Fruit fly (Drosophila melanogaster) whole organism, pupa: Measurements from ENCODE around the gene CG15544.
A peak's percentile ranks its signal among the peaks of the same experiment; 100 is the strongest.

Experiments
- CG10348 ChIP-seq: fragments of 200-800 bp; sonication (Bioruptor generic); IDR thresholded peaks from 2 replicates; pipeline ENCODE4 v1.3.6; 2022; ENCODE audit warnings: missing biosample characterization, missing genetic modification characterization
- CG12605 ChIP-seq: fragments of 200-800 bp; sonication (Bioruptor generic); IDR thresholded peaks from 2 replicates; pipeline ENCODE4 v1.3.6; 2022; ENCODE audit warnings: missing biosample characterization, missing genetic modification characterization
- CG13204 ChIP-seq: fragments of 200-800 bp; sonication (Bioruptor generic); optimal IDR thresholded peaks from 2 replicates; lab custom pipeline; 2018; ENCODE audit warnings: missing biosample characterization, mild to moderate bottlenecking, missing genetic modification characterization, moderate library complexity
- CG14655 ChIP-seq: fragments of 200-800 bp; sonication (Bioruptor generic); optimal IDR thresholded peaks from 3 replicates; lab custom pipeline; 2017; ENCODE audit warnings: mild to moderate bottlenecking, missing biosample characterization, missing genetic modification reagents, missing genetic modification characterization
- CG15710 ChIP-seq: fragments of 200-800 bp; sonication (Bioruptor generic); optimal IDR thresholded peaks from 2 replicates; lab custom pipeline; 2018; ENCODE audit warnings: missing biosample characterization, mild to moderate bottlenecking, missing genetic modification characterization, moderate library complexity
- CG17806 ChIP-seq: fragments of 200-800 bp; sonication (Bioruptor generic); optimal IDR thresholded peaks from 2 replicates; lab custom pipeline; 2018; ENCODE audit warnings: missing biosample characterization, mild to moderate bottlenecking, missing genetic modification characterization, moderate library complexity
- CG32121 ChIP-seq: fragments of 200-800 bp; sonication (Bioruptor generic); IDR thresholded peaks from 2 replicates; pipeline ENCODE4 v1.3.6; 2022; ENCODE audit warnings: missing biosample characterization, missing genetic modification characterization
- CG34367 ChIP-seq: fragments of 200-800 bp; sonication (Bioruptor generic); optimal IDR thresholded peaks from 2 replicates; lab custom pipeline; 2018; ENCODE audit warnings: missing biosample characterization, mild to moderate bottlenecking, missing genetic modification characterization
- CG4496 ChIP-seq: fragments of 200-800 bp; sonication (Bioruptor generic); IDR thresholded peaks from 3 replicates; pipeline ENCODE4 v1.3.6; 2022; ENCODE audit warnings: missing biosample characterization, missing genetic modification characterization
- CG8159 ChIP-seq: fragments of 200-800 bp; sonication (Bioruptor generic); optimal IDR thresholded peaks from 3 replicates; lab custom pipeline; 2018; ENCODE audit warnings: missing biosample characterization, mild to moderate bottlenecking, missing genetic modification characterization, moderate library complexity
- CG8301 ChIP-seq: fragments of 200-800 bp; sonication (Bioruptor generic); optimal IDR thresholded peaks from 2 replicates; lab custom pipeline; 2018; ENCODE audit warnings: missing biosample characterization, mild to moderate bottlenecking, missing genetic modification characterization
- CG9948 ChIP-seq: fragments of 200-800 bp; sonication (Bioruptor generic); optimal IDR thresholded peaks from 2 replicates; lab custom pipeline; 2018; ENCODE audit warnings: missing biosample characterization, mild to moderate bottlenecking, missing genetic modification characterization, moderate library complexity
- D1 ChIP-seq: fragments of 200-800 bp; sonication (Bioruptor generic); optimal IDR thresholded peaks from 2 replicates; lab custom pipeline; 2018; ENCODE audit warnings: missing biosample characterization, mild to moderate bottlenecking, missing genetic modification characterization, moderate library complexity
- EcR ChIP-seq: fragments of 200-800 bp; sonication (Bioruptor generic); optimal IDR thresholded peaks from 3 replicates; lab custom pipeline; 2019; ENCODE audit warnings: missing biosample characterization, missing genetic modification characterization, mild to moderate bottlenecking, moderate library complexity, missing genetic modification reagents
- Ets98B ChIP-seq: fragments of 200-800 bp; sonication (Bioruptor generic); IDR thresholded peaks from 2 replicates; pipeline ENCODE4 v1.3.6; 2022; ENCODE audit warnings: missing biosample characterization, missing genetic modification characterization
- Pif1A ChIP-seq: fragments of 200-800 bp; sonication (Bioruptor generic); optimal IDR thresholded peaks from 3 replicates; lab custom pipeline; 2016; ENCODE audit warnings: missing biosample characterization, missing genetic modification characterization
- Pif1B ChIP-seq: fragments of 200-800 bp; sonication (Bioruptor generic); optimal IDR thresholded peaks from 3 replicates; lab custom pipeline; 2016; ENCODE audit warnings: missing biosample characterization, missing genetic modification characterization
- Snoo ChIP-seq: fragments of 200-800 bp; sonication (Bioruptor generic); optimal IDR thresholded peaks from 3 replicates; lab custom pipeline; 2017; ENCODE audit warnings: missing biosample characterization, mild to moderate bottlenecking, missing genetic modification characterization, inconsistent platforms
- fd96Ca ChIP-seq: fragments of 200-800 bp; sonication (Bioruptor generic); IDR thresholded peaks from 3 replicates; pipeline ENCODE4 v1.3.6; 2022; ENCODE audit warnings: missing biosample characterization, missing genetic modification characterization
- gl ChIP-seq: fragments of 200-800 bp; sonication (Bioruptor generic); optimal IDR thresholded peaks from 2 replicates; lab custom pipeline; 2018; ENCODE audit warnings: missing biosample characterization, mild to moderate bottlenecking, missing genetic modification characterization
- rn ChIP-seq: fragments of 200-800 bp; sonication (Bioruptor generic); IDR thresholded peaks from 2 replicates; pipeline ENCODE4 v1.3.6; 2022; ENCODE audit warnings: missing biosample characterization, missing genetic modification characterization

Gene CG15544

DNA sequence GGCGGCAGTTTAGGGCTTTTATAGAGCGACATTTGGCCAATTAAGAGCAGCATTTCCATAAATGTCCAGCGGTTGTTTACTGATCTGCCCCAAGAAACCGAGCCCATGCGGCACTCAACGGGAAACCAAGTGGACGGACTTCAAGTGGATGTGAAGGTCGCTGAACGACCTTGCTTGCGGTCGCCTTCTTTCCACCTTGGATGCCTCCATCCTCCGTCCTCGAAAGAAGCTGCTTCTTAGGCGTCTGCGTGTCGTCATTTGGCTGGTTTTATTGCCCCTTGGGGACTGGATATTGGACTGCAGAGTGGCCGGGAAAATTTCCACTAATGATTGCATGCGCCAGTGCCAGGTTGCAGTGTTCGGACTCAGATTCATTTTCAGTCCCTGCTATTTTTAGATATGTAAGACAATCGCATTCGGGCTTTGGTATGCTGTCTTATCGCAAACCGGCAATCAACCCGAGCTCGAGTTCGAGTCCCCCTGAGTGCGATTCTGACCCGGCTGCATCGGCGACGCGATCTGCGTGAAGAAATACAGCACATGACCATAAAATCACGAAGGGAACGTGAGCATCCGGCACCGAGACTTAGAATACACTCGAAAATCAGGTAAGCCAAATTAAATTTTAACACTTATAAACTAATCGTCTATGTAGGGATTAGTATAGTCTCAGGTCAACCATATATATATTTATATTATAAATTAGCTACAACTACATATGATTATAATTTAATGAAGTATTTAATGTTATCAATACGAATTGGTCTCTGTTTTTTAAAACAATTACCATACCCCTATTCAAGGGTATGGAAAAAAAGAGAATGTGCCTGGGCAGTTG is 15.2 kb downstream of the CG15544 start:
- TF ChIP-seq CG8301 (tag; lab: Kevin White, UChicago) (peak; percentile 15), Ets98B (GFP tag; lab: Robert Waterston, UW) (no peak), CG32121 (GFP tag; lab: Robert Waterston, UW) (no peak), CG17806 (tag; lab: Kevin White, UChicago) (peak; percentile 76), rn (no peak), CG9948 (tag; lab: Kevin White, UChicago) (peak; percentile 81), CG10348 (GFP tag; lab: Robert Waterston, UW) (no peak), Snoo (tag; lab: Kevin White, UChicago) (peak; percentile 74), CG4496 (GFP tag; lab: Robert Waterston, UW) (no peak; the same call in 2 of the 3 replicates), Pif1B (GFP tag; lab: Kevin White, UChicago) (peak; percentile 56), CG34367 (peak; percentile 81), fd96Ca (GFP tag; lab: Robert Waterston, UW) (no peak), CG8159 (peak; percentile 89), CG15710 (tag; lab: Kevin White, UChicago) (peak; percentile 86), CG13204 (GFP tag; lab: Kevin White, UChicago) (peak; percentile 29), D1 (tag; lab: Kevin White, UChicago) (peak; percentile 84), EcR (peak; percentile 94), gl (tag; lab: Kevin White, UChicago) (peak; percentile 14), CG14655 (GFP tag; lab: Kevin White, UChicago) (peak; percentile 48), Pif1A (peak; percentile 38)
- TF ChIP-seq, all 21 proteins: peak for 14

DNA sequence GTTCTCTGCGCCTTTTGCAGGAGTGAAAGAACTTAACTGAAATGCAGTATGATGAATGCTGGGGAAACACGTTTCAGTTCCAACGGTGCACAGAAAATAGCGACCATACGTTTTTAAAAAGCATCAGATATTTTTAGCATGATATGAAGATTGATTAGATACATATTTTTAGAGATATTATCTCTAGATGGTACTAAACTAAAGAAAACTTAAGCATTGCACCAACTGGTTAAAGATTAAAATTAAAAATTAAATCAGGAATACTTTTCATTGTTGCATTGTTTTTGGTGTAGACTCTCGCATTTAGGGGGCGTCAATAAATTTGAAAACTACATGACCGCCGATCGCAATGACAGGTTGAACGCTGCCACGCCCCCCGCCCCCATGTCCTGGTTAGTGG is 16.1 kb downstream of the CG15544 start:
- TF ChIP-seq CG8301 (tag; lab: Kevin White, UChicago) (no peak), CG13204 (GFP tag; lab: Kevin White, UChicago) (no peak), Pif1B (GFP tag; lab: Kevin White, UChicago) (peak; percentile 10), gl (tag; lab: Kevin White, UChicago) (no peak), CG14655 (GFP tag; lab: Kevin White, UChicago) (no peak), CG32121 (GFP tag; lab: Robert Waterston, UW) (no peak), CG34367 (peak; percentile 38), D1 (tag; lab: Kevin White, UChicago) (no peak), CG17806 (tag; lab: Kevin White, UChicago) (peak; percentile 53), CG15710 (tag; lab: Kevin White, UChicago) (peak; percentile 69), CG8159 (peak; percentile 72), CG9948 (tag; lab: Kevin White, UChicago) (peak; percentile 34), EcR (no peak), CG10348 (GFP tag; lab: Robert Waterston, UW) (no peak), rn (no peak), fd96Ca (GFP tag; lab: Robert Waterston, UW) (no peak), CG12605 (GFP tag; lab: Robert Waterston, UW) (no peak), Snoo (tag; lab: Kevin White, UChicago) (no peak), CG4496 (GFP tag; lab: Robert Waterston, UW) (no peak), Pif1A (no peak), Ets98B (GFP tag; lab: Robert Waterston, UW) (no peak)
- TF ChIP-seq, all 21 proteins: peak for 6

DNA sequence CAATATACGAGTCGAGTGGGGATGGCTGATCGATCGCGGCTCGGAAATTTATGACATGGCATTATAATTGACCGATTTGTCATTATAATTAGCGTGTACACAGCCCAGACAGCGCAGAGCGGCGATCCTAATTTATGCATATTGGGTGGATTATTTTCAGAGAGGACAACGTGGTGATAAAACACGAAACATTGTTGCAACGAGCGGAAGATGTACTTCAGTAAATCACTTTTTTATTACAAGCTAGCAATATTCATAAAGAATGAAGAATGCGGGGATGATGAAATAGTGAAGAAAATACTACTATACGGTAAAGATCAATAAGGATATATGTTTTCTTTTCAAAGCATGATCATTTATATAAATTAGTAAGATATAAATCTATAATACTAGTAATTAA is 16.8 kb downstream of the CG15544 start:
- TF ChIP-seq EcR, result no peak
- TF ChIP-seq Ets98B (GFP tag; lab: Robert Waterston, UW), result no peak
- TF ChIP-seq CG32121 (GFP tag; lab: Robert Waterston, UW), result no peak
- TF ChIP-seq Pif1B (GFP tag; lab: Kevin White, UChicago), result no peak
- TF ChIP-seq Pif1A, result no peak
- TF ChIP-seq CG12605 (GFP tag; lab: Robert Waterston, UW), result no peak
- no peak for TF ChIP-seq CG17806 (tag; lab: Kevin White, UChicago)
- TF ChIP-seq CG14655 (GFP tag; lab: Kevin White, UChicago), result no peak

DNA sequence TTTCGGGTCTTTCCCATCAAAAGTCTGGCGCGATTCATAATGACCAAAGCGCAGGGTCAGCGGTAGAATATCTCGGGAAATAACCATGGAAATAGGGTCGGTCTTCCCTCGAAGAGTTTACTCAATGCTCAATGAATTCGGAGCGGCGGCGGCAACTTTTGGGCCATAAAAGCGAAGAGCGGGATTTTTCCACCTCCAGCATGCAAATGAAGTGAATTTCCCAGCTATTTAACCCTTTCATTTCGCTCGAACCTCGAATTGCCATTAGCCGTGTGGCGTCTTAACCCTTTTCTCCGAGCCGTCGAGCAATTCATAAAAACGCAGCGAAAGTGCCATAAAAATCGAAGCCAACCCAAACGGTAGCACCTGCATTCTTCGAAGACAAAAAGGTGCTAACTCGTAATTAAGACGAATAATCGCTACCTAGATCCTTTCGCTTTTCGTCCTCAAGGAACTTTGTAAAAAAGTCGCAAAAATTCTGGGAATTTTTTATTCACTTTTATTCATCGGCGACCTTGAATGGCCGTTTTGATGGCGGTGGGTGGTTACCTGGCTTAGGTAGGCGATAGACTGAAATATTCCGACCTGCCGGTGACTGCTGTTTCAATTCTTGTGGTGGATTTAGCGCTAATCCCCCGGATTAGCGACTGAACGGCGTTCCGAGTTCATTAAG is 22.0 kb downstream of the CG15544 start:
- TF ChIP-seq D1 (tag; lab: Kevin White, UChicago) (no peak), CG12605 (GFP tag; lab: Robert Waterston, UW) (no peak), CG9948 (tag; lab: Kevin White, UChicago) (no peak), CG4496 (GFP tag; lab: Robert Waterston, UW) (no peak), CG14655 (GFP tag; lab: Kevin White, UChicago) (no peak), gl (tag; lab: Kevin White, UChicago) (no peak), Pif1B (GFP tag; lab: Kevin White, UChicago) (no peak), CG32121 (GFP tag; lab: Robert Waterston, UW) (no peak)

DNA sequence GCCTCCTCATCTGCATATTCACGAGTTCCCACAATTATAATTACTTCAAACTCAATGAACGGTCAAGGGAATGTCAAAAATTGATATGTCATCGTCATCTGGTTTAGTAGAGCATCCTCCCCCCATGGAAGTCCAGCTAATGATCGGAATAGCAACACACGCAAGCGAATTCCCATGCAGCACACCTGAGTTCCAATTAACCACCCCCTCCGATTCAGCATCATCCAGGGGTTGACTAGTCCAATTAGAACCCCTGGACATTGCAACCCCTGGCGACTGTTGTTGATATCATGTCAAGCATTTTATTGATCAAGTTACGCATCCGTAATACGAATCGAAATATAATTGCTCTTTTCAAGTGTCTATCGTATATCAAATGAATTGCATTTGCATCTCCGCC is 22.8 kb downstream of the CG15544 start:
- TF ChIP-seq CG4496 (GFP tag; lab: Robert Waterston, UW) (no peak), Pif1B (GFP tag; lab: Kevin White, UChicago) (no peak), CG34367 (no peak), CG12605 (GFP tag; lab: Robert Waterston, UW) (no peak), Snoo (tag; lab: Kevin White, UChicago) (no peak), rn (no peak), CG8159 (no peak), CG13204 (GFP tag; lab: Kevin White, UChicago) (no peak), D1 (tag; lab: Kevin White, UChicago) (no peak), CG15710 (tag; lab: Kevin White, UChicago) (no peak)
